Worm (Caenorhabditis elegans): ENCODE measurements around the gene C04A11.1.

DNA sequence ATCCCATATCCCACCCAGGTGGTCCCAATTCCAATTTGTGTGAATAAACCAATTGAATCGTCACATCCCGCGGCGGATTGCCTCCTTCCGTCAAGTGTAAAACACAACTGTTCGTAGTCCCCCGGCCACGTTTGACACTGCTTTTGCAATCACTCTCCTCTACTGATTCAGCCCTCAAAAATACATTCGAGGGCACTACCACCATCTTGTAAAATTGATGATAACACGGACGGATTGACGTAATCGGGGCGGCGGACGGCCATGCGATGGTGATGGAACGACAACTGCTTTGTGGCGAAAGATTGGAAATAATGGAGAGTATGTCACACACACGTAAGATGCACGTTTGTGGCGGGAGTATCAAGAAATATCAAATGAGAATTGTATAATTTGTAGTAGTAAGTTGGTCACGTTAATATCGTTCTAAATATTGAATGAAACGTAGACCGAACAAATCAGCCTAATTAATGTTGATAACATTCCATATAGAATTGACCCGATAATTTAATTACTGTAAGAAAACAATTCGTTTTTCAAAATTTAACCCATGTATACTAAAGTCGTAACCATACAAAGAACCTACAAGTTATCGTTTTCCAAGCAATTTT, 21.9 kb upstream of the C04A11.1 start:
- TF ChIP-seq nfya-2 (GFP tag; IDR thresholded peaks at IDR 0.05) (no peak), mxl-1 (tag; optimal IDR thresholded peaks at IDR 0.05) (no peak), nhr-179 (tag; optimal IDR thresholded peaks at IDR 0.05) (no peak), unc-62 (GFP tag; optimal IDR thresholded peaks at IDR 0.05) (no peak), snpc-4 (GFP tag; optimal IDR thresholded peaks at IDR 0.05) (no peak), snpc-4 (tag; optimal IDR thresholded peaks at IDR 0.05) (no peak), F33H1.4 (GFP tag; IDR thresholded peaks at IDR 0.05) (no peak), athp-1 (tag; optimal IDR thresholded peaks at IDR 0.05) (no peak), madf-6 (GFP tag; IDR thresholded peaks at IDR 0.05) (no peak), pha-4 (tag; optimal IDR thresholded peaks at IDR 0.05) (no peak), ceh-40 (GFP tag; IDR thresholded peaks at IDR 0.05) (no peak), cebp-1 (GFP tag; IDR thresholded peaks at IDR 0.05) (no peak), cebp-1 (tag; optimal IDR thresholded peaks at IDR 0.05) (no peak)

Data from whole organism, young adult.